Fruit fly (Drosophila melanogaster): ENCODE measurements around the gene PolZ2.

PolZ2 gene

DNA sequence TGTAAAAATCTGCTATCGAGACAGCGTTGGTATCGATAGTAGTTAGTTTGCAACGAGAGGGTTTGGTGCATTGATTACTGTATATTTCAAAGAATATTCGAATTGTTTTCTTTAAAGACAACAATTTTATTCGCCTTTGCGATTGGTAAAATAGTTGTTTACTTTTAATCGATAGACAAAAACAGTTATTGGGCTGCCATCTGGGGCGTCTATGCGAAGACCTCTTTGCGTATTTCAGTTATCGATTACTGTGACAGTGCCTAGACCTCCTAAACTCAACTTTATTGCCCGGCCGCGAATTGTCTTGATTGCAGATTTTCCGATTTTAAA, 24.4 kb downstream of the PolZ2 start, which contains the start of gene Atu (continued):
- TF ChIP-seq CG10147 (GFP tag; optimal IDR thresholded peaks at IDR 0.05) = peak; percentile 38
- TF ChIP-seq NC2β (GFP tag; optimal IDR thresholded peaks at IDR 0.05) = peak; percentile 39
- no peak for TF ChIP-seq CG8388 (GFP tag; optimal IDR thresholded peaks at IDR 0.05)
- TF ChIP-seq CG30020 (tag; optimal IDR thresholded peaks at IDR 0.05) = peak; percentile 58
- TF ChIP-seq E2f2 (GFP tag; IDR thresholded peaks at IDR 0.05) = peak; percentile 31; the same call in 1 of the 2 replicates
- peak; percentile 27 for TF ChIP-seq NfI (GFP tag; optimal IDR thresholded peaks at IDR 0.05)
- peak; percentile 94 for TF ChIP-seq hb (GFP tag; IDR thresholded peaks at IDR 0.05; ENCODE audit: partially characterized antibody)
- TF ChIP-seq Meics (GFP tag; optimal IDR thresholded peaks at IDR 0.05) = peak; percentile 10
- TF ChIP-seq Fer1 (GFP tag; optimal IDR thresholded peaks at IDR 0.05) = peak; percentile 3
- peak; percentile 62 for TF ChIP-seq CG3847 (GFP tag; IDR thresholded peaks at IDR 0.05)
- no peak for TF ChIP-seq CG10321 (GFP tag; IDR thresholded peaks at IDR 0.05)
- no peak for TF ChIP-seq CG42726 (GFP tag; IDR thresholded peaks at IDR 0.05; ENCODE audit: partially characterized antibody)
- no peak for TF ChIP-seq oc (tag; optimal IDR thresholded peaks at IDR 0.05)
- TF ChIP-seq Chrac-16 (GFP tag; optimal IDR thresholded peaks at IDR 0.05) = peak; percentile 28
- TF ChIP-seq CG17359 (tag; optimal IDR thresholded peaks at IDR 0.05) = peak; percentile 24
- peak; percentile 28 for TF ChIP-seq CG15601 (tag; optimal IDR thresholded peaks at IDR 0.05)
- TF ChIP-seq CG2120 (GFP tag; optimal IDR thresholded peaks at IDR 0.05) = peak; percentile 72
- no peak for TF ChIP-seq CG10959 (GFP tag; IDR thresholded peaks at IDR 0.05)
- TF ChIP-seq mirr (GFP tag; optimal IDR thresholded peaks at IDR 0.05) = no peak
- TF ChIP-seq Antp (GFP tag; optimal IDR thresholded peaks at IDR 0.05) = peak; percentile 47
- TF ChIP-seq CG10209 (GFP tag; optimal IDR thresholded peaks at IDR 0.05) = no peak
- peak; percentile 18 for TF ChIP-seq CG4328 (GFP tag; optimal IDR thresholded peaks at IDR 0.05)
- peak; percentile 39 for TF ChIP-seq HLH54F (GFP tag; optimal IDR thresholded peaks at IDR 0.05)
- TF ChIP-seq CG12769 (tag; optimal IDR thresholded peaks at IDR 0.05) = peak; percentile 55
- TF ChIP-seq disco-r (GFP tag; optimal IDR thresholded peaks at IDR 0.05) = no peak
- TF ChIP-seq hkb (optimal IDR thresholded peaks at IDR 0.05) = peak; percentile 73
- TF ChIP-seq hkb (GFP tag; IDR thresholded peaks at IDR 0.05) = no peak
- peak; percentile 52 for TF ChIP-seq Nf-YC (tag; optimal IDR thresholded peaks at IDR 0.05)
- TF ChIP-seq Six4 (GFP tag; optimal IDR thresholded peaks at IDR 0.05) = no peak
- no peak for TF ChIP-seq wek (GFP tag; optimal IDR thresholded peaks at IDR 0.05)
- TF ChIP-seq CG4617 (GFP tag; optimal IDR thresholded peaks at IDR 0.05; ENCODE audit: borderline replicate concordance) = no peak
- TF ChIP-seq Hr78 (GFP tag; optimal IDR thresholded peaks at IDR 0.05) = peak in 1 of 2 experiments; percentile 22
- TF ChIP-seq slp2 (GFP tag; optimal IDR thresholded peaks at IDR 0.05) = no peak
- peak; percentile 42 for TF ChIP-seq Hr3 (GFP tag; optimal IDR thresholded peaks at IDR 0.05)
- TF ChIP-seq CG1647 (GFP tag; optimal IDR thresholded peaks at IDR 0.05) = peak; percentile 13
- TF ChIP-seq CG12391 (tag; optimal IDR thresholded peaks at IDR 0.05) = peak; percentile 56
- peak; percentile 3 for TF ChIP-seq Max (GFP tag; optimal IDR thresholded peaks at IDR 0.05)
- no peak for TF ChIP-seq CG11093 (GFP tag; IDR thresholded peaks at IDR 0.05)
- TF ChIP-seq bbx (GFP tag; IDR thresholded peaks at IDR 0.05; ENCODE audit: partially characterized antibody) = peak; percentile 83
- TF ChIP-seq lilli (GFP tag; optimal IDR thresholded peaks at IDR 0.05) = peak; percentile 48
- peak; percentile 52 for TF ChIP-seq sob (GFP tag; IDR thresholded peaks at IDR 0.05)
- peak; percentile 2 for TF ChIP-seq NC2α (GFP tag; optimal IDR thresholded peaks at IDR 0.05)
- TF ChIP-seq Scr (GFP tag; IDR thresholded peaks at IDR 0.05; ENCODE audit: partially characterized antibody) = peak; percentile 94
- TF ChIP-seq MESR4 (GFP tag; optimal IDR thresholded peaks at IDR 0.05) = peak; percentile 24
- TF ChIP-seq CG2116 (GFP tag; optimal IDR thresholded peaks at IDR 0.05) = peak; percentile 98
- no peak for TF ChIP-seq Trl (optimal IDR thresholded peaks at IDR 0.05)
- peak; percentile 34 for TF ChIP-seq Trl (GFP tag; optimal IDR thresholded peaks at IDR 0.05)
- TF ChIP-seq CG15514 (GFP tag; optimal IDR thresholded peaks at IDR 0.05) = peak; percentile 71
- peak; percentile 63 for TF ChIP-seq Myb (GFP tag; optimal IDR thresholded peaks at IDR 0.05)
- TF ChIP-seq CG31388 (GFP tag; optimal IDR thresholded peaks at IDR 0.05) = no peak
- peak; percentile 87 for TF ChIP-seq chinmo (GFP tag; IDR thresholded peaks at IDR 0.05; ENCODE audit: partially characterized antibody)

All from whole organism, embryonic.